Fruit fly (Drosophila melanogaster): Measurements from ENCODE around the gene mxt.

DNA sequence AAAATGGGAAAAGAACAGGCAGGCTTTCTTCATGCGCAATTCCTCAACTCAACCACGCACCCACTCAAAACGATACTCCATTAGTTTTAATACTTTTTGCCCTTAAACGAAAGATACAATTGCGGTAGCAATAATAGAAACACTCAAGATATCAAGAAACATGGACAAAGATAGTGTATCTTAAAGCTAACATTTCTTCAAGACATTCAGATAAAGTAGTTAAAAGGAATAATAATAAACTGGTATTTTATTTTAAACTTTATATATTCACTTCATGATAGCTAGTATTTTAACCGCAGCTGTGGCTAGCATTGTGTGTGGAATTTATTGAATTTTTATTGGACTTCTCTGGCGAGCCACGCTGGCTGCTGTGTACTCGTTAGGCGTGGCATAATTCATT is 9.0 kb upstream of the mxt start:
- TF ChIP-seq CG8478 (optimal IDR thresholded peaks at IDR 0.05) (no peak), CTCF (optimal IDR thresholded peaks at IDR 0.05) (no peak)

All from S2 (cell line).